Worm (Caenorhabditis elegans): ENCODE results near the gene R144.12.

The R144.12 gene

DNA sequence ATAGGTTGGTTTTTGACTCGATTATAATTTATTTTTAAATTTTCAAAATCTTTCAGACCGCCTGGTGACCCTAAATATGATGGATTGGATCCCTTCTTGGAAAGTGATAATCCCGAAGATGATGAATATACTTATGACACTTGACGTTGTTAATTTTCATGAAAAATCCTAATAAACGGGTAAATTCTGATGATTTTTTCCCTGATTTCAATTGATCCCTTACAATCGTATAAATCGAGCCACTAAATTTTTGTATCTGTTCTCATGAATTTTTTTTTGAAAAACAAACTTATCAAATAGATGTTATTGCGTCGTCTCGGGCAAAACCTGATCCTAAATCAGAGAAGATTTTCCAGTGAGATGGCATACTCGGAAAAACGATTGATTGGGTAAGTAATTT is 16.2 kb upstream of the R144.12 start, which contains the start of gene R144.13:
Gene R144.13 (plus strand): TSS at position 301 of the 400 bp plus-strand sequence.
- no peak for TF ChIP-seq nfyb-1 (GFP tag; IDR thresholded peaks at IDR 0.05)
- TF ChIP-seq hmg-20 (GFP tag; IDR thresholded peaks at IDR 0.05) = no peak
- TF ChIP-seq dpff-1 (tag; optimal IDR thresholded peaks at IDR 0.05) = no peak
- TF ChIP-seq B0019.2 (GFP tag; conservative IDR thresholded peaks at IDR 0.05) = no peak
- no peak for TF ChIP-seq D2030.7 (GFP tag; IDR thresholded peaks at IDR 0.05)
- TF ChIP-seq hlh-26 (GFP tag; conservative IDR thresholded peaks at IDR 0.05) = no peak
- no peak for TF ChIP-seq mel-28 (tag; optimal IDR thresholded peaks at IDR 0.05; ENCODE audit: borderline replicate concordance)
- TF ChIP-seq hmg-1.2 (GFP tag; IDR thresholded peaks at IDR 0.05) = no peak
- TF ChIP-seq Y95B8A.8 (GFP tag; IDR thresholded peaks at IDR 0.05) = no peak
- no peak for TF ChIP-seq F49E8.2 (tag; optimal IDR thresholded peaks at IDR 0.05; ENCODE audit: insufficient read depth)
- no peak for TF ChIP-seq ztf-26 (tag; optimal IDR thresholded peaks at IDR 0.05)
- TF ChIP-seq somi-1 (GFP tag; optimal IDR thresholded peaks at IDR 0.05) = no peak
- TF ChIP-seq ztf-6 (GFP tag; IDR thresholded peaks at IDR 0.05) = no peak
- TF ChIP-seq nfya-1 (tag; optimal IDR thresholded peaks at IDR 0.05; ENCODE audit: borderline replicate concordance, insufficient read depth) = no peak
- no peak for TF ChIP-seq cebp-1 (GFP tag; IDR thresholded peaks at IDR 0.05)
- TF ChIP-seq cebp-1 (tag; optimal IDR thresholded peaks at IDR 0.05) = no peak
- no peak for TF ChIP-seq lin-26 (GFP tag; IDR thresholded peaks at IDR 0.05)

DNA sequence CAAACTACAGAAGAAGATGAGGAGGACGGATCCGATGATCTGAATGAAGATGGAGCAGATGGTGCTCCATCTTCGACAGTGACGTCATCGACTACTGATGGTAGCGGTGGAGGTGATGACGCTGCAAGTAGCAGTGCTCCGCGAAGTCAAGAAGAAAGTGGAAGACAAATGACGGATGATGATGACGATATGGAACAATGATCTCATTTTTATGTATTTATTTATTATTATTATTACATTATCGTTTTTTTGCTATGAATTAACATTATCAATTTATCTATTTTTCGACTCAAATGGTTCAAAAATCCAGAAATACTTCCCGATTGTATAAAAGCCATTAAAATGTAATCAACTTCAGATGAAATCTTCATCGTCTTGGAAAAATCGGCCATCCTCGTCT is 14.9 kb upstream of the R144.12 start, which contains the start of gene R144.3:
Gene R144.3 (plus strand): TSS at position 301 of the 400 bp plus-strand sequence.
- no peak for TF ChIP-seq nfya-2 (GFP tag; IDR thresholded peaks at IDR 0.05)
- no peak for TF ChIP-seq bed-2 (GFP tag; IDR thresholded peaks at IDR 0.05)
- no peak for TF ChIP-seq ZK185.1 (tag; optimal IDR thresholded peaks at IDR 0.05; ENCODE audit: poor library complexity, severe bottlenecking)
- no peak for TF ChIP-seq F37B4.10 (GFP tag; IDR thresholded peaks at IDR 0.05)
- TF ChIP-seq nhr-90 (tag; optimal IDR thresholded peaks at IDR 0.05) = no peak
- no peak for TF ChIP-seq egrh-3 (GFP tag; IDR thresholded peaks at IDR 0.05)
- TF ChIP-seq sdz-38 (tag; optimal IDR thresholded peaks at IDR 0.05) = no peak
- TF ChIP-seq somi-1 (GFP tag; optimal IDR thresholded peaks at IDR 0.05) = no peak
- TF ChIP-seq lir-1 (GFP tag; conservative IDR thresholded peaks at IDR 0.05) = no peak
- TF ChIP-seq efl-1 (GFP tag; optimal IDR thresholded peaks at IDR 0.05) = no peak
- TF ChIP-seq let-607 (tag; optimal IDR thresholded peaks at IDR 0.05) = no peak
- TF ChIP-seq tbx-9 (tag; optimal IDR thresholded peaks at IDR 0.05; ENCODE audit: borderline replicate concordance) = no peak
- no peak for TF ChIP-seq mcd-1 (GFP tag; IDR thresholded peaks at IDR 0.05)
- TF ChIP-seq egl-18 (GFP tag; IDR thresholded peaks at IDR 0.05) = no peak
- no peak for TF ChIP-seq ztf-25 (GFP tag; IDR thresholded peaks at IDR 0.05)

DNA sequence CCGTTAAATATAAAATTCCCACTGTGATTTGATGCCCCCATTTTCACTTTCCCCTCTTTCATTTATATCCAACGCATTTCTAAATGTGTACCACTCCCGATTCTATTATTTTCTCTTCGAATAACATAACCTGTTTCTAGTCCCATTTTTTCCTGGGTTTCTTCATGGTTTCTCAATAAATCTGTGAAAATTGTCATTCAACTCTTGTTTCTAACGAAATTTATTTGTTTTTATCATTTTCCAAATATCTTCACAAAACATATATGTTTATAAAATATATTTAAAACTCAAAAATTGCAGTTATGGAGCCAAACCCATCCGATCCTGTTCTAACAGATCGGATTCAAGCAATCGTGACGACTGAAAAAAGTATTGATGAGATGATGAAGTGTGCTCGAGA is 14.1 kb upstream of the R144.12 start, which contains the start of gene mdt-11:
Gene mdt-11 (plus strand): TSS at position 301 of the 400 bp plus-strand sequence.
- TF ChIP-seq let-607 (tag; optimal IDR thresholded peaks at IDR 0.05) = no peak
- TF ChIP-seq K11D2.4 (GFP tag; IDR thresholded peaks at IDR 0.05) = no peak
- no peak for TF ChIP-seq mcd-1 (GFP tag; IDR thresholded peaks at IDR 0.05)
- TF ChIP-seq rpc-1 (optimal IDR thresholded peaks at IDR 0.05) = no peak
- TF ChIP-seq rpc-1 (tag; optimal IDR thresholded peaks at IDR 0.05) = no peak
- TF ChIP-seq lsy-27 (tag; optimal IDR thresholded peaks at IDR 0.05; ENCODE audit: borderline replicate concordance, insufficient read depth) = no peak
- TF ChIP-seq lin-35 (GFP tag; optimal IDR thresholded peaks at IDR 0.05) = no peak
- TF ChIP-seq ccch-3 (GFP tag; optimal IDR thresholded peaks at IDR 0.05) = no peak
- TF ChIP-seq tbx-9 (tag; optimal IDR thresholded peaks at IDR 0.05; ENCODE audit: borderline replicate concordance) = no peak
- no peak for TF ChIP-seq mes-4 (tag; optimal IDR thresholded peaks at IDR 0.05)
- TF ChIP-seq nhr-120 (GFP tag; IDR thresholded peaks at IDR 0.05) = no peak
